Worm (Caenorhabditis elegans) whole organism, L4 larva: ENCODE measurements around the gene gmeb-1.

Source experiments
- R02D3.7 ChIP-seq: fragments of 150-350 bp; sonication (generic microtip); optimal IDR thresholded peaks from 3 replicates; lab custom pipeline; 2014; ENCODE audit warnings: missing biosample characterization, missing genetic modification characterization
- fkh-10 ChIP-seq: fragments of 150-350 bp; optimal IDR thresholded peaks from 2 replicates; lab custom pipeline; 2014; ENCODE audit warnings: missing biosample characterization, missing genetic modification reagents, missing genetic modification characterization
- lin-39 ChIP-seq: fragments of 150-350 bp; optimal IDR thresholded peaks from 2 replicates; lab custom pipeline; 2014; ENCODE audit warnings: missing biosample characterization, missing genetic modification reagents, missing genetic modification characterization
- madf-9 ChIP-seq: fragments of 200-800 bp; sonication (Bioruptor generic); conservative IDR thresholded peaks from 2 replicates; pipeline ENCODE4 v1.3.6; 2022; ENCODE audit warnings: missing genetic modification reagents, missing genetic modification characterization, missing compliant biosample characterization
- snpc-1.2 ChIP-seq: fragments of 200-800 bp; sonication (Bioruptor generic); IDR thresholded peaks from 2 replicates; pipeline ENCODE4 v1.3.6; 2022; ENCODE audit warnings: missing genetic modification reagents, missing genetic modification characterization, missing compliant biosample characterization

- no peak for TF ChIP-seq snpc-1.2 (GFP tag; lab: Robert Waterston, UW)
- no peak for TF ChIP-seq madf-9
- no peak for TF ChIP-seq fkh-10
- no peak for TF ChIP-seq R02D3.7 (tag; lab: Kevin White, UChicago)
- TF ChIP-seq lin-39 (tag; lab: Kevin White, UChicago): no peak
Observed at ce11 chrII:4793-5192, 14.5 kb upstream of the gmeb-1 start.
